Worm (Caenorhabditis elegans): ENCODE data around the gene sbds-1.

- TF ChIP-seq tbx-8 (GFP tag; optimal IDR thresholded peaks at IDR 0.05) (no peak), pha-4 (tag; optimal IDR thresholded peaks at IDR 0.05) (peak; percentile 39)
Observed at ce11 chrIII:598168-598567, 40.1 kb downstream of the sbds-1 start.
